Worm (Caenorhabditis elegans) whole organism, dauer: ENCODE data around the gene aps-2.

Experiments
- unc-62 ChIP-seq: sonication (generic microtip); optimal IDR thresholded peaks from 2 replicates; lab custom pipeline; 2017; ENCODE audit warnings: missing biosample characterization, missing genetic modification reagents, missing genetic modification characterization

Gene aps-2

DNA sequence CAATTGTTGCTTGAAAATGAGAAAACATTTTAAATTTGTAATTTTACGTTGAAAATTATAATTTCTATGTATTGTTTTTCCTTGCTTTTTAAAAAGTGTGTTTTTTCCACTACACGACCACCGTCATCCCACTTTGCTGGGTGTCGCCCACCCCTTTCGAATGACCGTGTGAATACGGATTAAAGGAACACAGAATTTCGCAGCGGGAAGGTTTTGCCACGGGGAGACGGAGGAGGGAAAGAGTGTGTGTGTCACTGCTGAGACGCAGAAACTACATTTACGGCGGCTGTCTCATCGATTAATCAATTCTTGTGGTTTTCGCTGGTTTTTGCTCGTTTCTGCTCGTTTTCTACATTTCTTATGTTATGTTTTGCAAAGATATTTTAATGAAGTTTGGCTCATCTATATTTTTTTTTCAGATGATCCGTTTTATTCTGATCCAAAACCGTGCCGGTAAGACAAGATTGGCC, at the start of gene aps-2:
aps-2 (plus strand) TSS at position 420 of the 470 bp plus-strand sequence.
- no peak for TF ChIP-seq unc-62 (GFP tag; lab: Kevin White, UChicago)

DNA sequence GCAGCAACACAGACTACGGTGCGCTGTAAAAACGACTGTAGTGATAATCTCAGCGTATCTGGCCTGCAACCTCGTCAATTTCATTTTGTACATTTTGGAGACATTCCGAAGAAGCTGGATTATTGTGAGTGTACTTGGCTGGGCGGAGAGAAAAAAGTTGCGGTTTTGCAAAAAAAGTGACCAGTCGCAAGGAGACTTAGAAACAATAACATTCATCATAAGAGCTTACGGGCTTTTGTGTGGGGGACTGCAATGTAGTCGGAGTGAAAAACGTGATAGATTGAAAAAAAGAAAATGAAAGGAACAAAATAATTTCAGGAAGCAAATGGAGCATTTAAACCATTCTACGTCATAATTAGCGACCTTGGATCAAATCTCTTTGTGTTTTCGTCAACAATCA, 49.6 kb upstream of the aps-2 start:
- no peak for TF ChIP-seq unc-62 (GFP tag; lab: Kevin White, UChicago)

DNA sequence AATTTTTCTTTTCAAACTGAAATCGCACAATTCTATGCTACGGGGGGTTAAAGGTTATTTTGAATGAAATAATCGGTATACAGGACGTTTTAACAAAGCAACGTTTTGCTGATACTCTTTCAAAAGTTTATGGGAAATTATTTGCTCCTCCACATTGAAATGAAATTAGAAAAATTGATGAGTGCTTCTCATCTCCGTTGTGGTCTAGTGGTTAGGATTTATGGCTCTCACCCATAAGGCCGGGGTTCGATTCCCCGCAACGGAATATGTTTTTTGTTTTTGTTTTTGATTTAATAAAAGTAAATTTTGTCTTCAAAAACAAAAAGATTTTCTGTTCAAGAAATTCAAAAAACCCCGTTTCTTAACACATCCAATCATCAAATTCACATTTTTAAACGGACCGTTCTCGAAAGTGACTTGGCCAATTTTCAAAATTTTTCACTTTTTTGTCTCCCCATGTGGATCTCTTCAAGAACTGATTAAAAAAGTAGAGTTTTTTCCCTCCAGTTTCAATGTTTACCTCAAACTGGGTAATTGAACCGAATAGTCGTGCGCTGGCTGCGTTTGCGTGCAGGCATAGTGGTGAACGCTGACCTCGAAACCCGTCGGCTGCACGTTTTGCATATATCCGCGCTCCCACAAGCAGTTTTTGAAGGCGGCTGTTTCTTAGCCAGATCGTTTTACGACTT, 48.3 kb upstream of the aps-2 start:
- no peak for TF ChIP-seq unc-62 (GFP tag; lab: Kevin White, UChicago)

DNA sequence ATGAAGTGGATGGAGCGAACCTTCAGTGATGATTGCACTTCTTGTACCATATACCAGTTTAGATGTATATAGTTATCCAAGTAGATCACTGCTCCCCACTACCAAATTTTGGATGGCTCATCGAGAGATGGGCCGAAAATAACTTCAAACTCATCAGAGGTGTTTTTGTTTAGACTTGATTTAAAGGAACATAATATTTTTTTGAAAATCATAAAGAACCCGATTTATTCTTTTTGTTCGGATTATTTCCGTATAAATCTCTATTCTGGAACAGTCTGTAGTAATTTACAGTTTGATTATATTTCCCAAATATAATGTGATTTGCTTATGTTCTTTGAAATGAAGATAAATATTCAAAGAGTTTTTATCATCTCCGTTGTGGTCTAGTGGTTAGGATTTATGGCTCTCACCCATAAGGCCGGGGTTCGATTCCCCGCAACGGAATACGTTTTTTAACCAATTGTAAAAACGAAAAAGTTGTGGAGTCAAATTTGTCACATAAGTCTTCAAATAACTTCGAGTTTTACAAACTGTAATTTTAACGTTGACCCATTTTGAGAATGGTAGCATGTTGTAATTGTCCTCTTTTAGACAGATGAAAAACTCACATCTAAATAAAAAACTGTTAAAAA, 47.7 kb upstream of the aps-2 start:
- no peak for TF ChIP-seq unc-62 (GFP tag; lab: Kevin White, UChicago)

DNA sequence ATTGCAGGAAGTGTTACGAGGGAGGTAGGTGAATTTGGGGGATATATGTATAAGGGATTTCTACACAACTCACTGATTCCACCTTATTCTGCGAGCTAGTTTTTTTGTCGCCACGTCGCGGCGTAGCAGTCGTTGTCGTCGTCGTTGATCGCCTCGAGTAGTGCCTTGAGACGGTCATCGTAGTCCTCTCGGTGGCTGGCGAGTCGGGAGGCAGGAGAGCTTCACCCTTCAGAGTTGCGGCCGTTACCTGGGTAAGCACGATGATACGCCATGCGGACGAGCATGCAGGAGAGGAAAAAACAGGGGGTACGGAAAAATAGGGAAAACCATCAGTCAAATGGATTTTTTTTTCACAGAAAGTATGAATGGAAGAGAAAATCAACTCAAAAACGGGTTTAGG, 44.9 kb upstream of the aps-2 start:
- no peak for TF ChIP-seq unc-62 (GFP tag; lab: Kevin White, UChicago)

DNA sequence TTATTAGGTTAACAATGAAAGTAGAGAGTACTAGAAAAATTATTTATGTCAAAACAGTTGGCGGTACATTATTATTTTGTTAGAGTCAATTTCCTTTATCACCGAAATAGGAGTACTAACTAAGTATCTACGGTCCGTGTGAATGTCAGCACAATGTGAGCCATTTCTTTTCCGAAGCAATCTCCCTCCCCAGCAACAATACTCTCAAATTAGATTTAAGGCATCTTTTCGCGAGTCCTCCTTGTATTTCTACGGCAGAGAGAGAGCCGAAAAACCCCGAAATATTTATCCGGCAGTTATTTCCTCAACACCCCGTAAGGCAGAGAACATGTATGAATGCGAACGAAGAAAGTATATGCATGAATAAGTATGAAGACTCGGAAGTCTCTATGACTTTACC, 42.8 kb upstream of the aps-2 start:
- no peak for TF ChIP-seq unc-62 (GFP tag; lab: Kevin White, UChicago)

DNA sequence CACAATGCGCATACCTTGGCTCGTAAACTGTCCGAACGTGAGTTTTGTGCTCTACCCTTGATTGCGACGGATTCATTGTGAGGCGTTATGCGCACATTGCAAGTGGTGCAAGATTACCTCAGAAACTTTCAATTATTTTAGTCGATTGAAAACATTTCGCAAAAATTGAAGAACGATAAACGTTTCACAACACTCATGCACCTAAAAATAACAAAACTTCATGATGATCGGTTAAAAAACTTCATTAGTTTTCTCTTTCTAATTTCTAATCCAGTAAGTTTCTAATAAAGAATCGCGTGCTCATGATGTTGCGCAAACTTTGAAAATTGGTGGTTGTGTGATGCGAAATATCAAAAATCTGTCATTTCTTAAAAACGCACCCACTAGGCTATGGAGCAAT, 39.3 kb upstream of the aps-2 start, which contains the start of gene dop-1:
dop-1 (minus strand) TSS at position 101 of the 400 bp plus-strand sequence.
- no peak for TF ChIP-seq unc-62 (GFP tag; lab: Kevin White, UChicago)

DNA sequence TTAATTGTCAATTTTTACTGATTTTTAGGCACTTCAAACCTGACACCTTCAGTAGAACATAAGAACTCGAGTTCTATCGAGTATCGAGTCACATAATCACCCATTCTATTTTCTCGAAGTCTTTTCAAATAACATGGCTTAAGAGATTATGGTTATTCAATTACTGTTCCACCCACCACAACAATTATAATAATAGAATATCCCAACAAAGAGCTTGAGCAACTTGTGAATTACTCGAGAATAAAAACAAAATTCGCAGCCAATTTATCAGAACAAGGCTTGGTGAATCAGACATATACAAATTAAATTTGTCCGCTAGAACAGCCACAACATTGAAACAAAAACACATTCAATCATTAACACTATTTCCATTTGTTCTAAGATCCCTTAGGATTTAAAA, 33.8 kb upstream of the aps-2 start:
- TF ChIP-seq unc-62 (GFP tag; lab: Kevin White, UChicago): no peak

DNA sequence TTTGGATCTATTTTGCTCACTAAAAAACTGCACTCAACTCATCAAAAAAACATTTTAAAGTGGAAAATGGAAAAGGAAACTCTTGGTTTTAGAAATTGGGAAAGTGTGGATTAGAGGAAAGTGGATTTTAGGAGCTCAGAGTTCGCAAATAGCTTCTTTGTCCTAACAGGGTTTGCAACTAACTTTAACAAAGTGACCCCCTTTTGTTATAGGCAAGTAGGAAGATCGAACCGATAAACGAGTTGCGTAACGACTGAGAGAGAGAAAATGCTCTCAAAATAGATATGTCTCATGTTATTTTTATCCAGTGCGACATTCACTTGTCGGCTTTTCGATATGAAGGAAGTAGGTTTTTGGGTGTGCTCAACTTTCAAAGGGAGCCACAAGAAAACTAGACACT, 31.6 kb upstream of the aps-2 start:
- no peak for TF ChIP-seq unc-62 (GFP tag; lab: Kevin White, UChicago)

DNA sequence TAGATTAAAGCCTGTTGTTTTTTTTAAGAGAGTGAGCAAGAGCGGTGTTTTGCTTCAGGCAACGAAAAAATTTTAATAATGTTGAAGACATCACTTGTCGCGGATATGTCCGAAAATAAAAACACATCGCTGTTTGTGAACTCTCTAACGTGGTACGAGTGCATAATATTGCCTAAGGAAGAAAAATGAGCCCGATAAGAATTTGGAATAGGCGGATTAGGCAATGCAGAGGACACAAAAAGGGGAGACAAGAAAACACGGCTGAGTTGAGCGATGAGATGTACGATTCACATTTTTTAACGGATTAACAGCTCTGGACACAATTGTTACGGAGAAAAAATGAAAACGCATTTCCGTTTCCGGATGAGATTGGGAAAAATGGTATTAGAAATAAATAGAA, 30.7 kb upstream of the aps-2 start:
- no peak for TF ChIP-seq unc-62 (GFP tag; lab: Kevin White, UChicago)

DNA sequence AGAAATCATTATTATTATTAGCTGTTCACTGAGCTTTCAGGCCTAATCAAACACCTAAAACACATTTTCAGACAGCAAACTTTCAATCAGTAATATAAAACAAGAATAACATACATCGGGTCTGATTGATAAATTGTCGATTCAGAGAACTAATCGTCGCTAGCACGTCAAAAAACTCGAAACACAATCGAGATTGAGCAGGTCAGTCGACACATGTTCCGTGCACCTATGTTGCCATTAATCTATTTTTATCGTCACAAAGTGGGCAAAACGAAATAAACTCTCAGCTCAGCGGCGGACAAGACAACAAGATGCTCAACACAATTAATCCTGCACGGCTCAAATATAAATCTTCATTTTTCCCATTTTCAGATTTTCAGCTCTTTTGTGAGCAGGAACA, 28.7 kb upstream of the aps-2 start:
- no peak for TF ChIP-seq unc-62 (GFP tag; lab: Kevin White, UChicago)

DNA sequence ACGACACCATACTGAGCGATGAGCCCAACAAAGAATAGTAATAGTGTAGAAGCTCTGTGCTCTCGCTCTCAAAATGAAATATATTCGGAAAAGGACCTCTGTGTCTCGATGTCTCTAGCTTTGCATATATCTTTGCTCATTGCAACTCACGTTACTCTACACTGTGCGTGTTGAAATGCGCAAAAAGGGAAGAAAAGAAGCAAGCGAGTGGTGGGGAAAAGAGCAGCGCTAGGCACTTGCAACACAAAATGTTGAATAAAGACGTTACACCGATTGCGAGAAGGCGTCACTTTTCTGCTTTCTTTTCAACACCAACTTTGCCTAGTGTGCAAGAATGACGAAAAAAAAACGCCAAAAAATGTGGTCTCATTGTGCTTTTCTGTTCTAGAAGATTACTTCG, 23.5 kb upstream of the aps-2 start:
- no peak for TF ChIP-seq unc-62 (GFP tag; lab: Kevin White, UChicago)

DNA sequence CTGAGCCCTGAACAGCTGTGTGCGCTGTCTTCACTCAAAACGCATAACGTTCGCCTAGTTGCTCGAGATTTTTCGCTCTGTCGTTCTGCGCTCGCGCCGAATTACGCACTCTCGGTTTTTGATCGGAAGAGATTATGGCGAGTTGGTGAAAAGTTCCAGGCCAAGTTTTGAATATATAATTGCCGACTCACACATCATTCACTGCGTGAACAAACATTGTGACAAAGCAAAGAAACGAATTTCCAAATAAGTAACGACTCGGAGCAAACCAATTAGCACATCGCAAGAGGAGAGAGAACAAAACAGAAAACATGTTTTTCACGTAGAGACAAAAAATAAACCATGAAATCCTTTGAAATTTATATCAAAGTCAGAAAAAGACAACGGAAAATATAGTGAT, 22.7 kb upstream of the aps-2 start:
- TF ChIP-seq unc-62 (GFP tag; lab: Kevin White, UChicago): no peak

DNA sequence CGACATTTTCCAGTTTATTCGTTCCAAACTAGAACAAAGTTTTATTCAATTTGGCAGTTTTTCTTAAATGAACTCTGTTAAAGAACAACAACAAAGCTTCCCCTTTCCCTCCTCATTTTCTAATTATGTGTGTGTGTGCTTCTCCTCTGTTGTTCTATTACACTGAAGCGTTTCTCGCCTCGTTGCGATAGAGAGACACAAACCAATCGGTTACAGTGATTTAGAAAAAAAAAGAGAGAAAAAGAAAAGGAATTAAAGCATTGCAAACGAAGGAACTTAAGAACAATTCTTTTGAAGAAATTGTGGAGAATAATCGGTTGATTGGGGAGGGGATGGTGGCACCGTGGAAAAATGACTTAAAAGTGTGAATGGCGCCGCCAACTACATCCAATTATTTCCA, 20.5 kb upstream of the aps-2 start, which contains the start of gene cest-26:
cest-26 (minus strand) TSS at position 101 of the 400 bp plus-strand sequence.
- no peak for TF ChIP-seq unc-62 (GFP tag; lab: Kevin White, UChicago)

DNA sequence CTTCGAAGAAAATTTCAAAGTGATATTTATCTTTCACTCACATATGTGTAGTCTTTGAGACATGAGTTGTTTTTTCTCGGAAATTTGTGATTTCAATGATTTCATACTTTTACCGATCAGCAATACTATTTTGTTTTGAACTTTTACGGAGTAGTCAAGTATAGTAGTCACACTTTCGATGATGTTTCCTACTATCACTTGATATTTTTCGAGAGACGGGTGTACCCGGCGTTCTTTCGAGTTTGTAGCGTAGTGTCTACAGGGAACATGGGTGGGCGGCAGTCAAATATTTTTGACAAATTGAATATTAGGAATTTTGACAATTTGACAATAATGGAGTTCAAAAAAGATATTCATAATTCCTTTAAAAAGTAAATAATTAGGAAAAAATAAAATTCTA, 19.2 kb upstream of the aps-2 start:
- no peak for TF ChIP-seq unc-62 (GFP tag; lab: Kevin White, UChicago)

DNA sequence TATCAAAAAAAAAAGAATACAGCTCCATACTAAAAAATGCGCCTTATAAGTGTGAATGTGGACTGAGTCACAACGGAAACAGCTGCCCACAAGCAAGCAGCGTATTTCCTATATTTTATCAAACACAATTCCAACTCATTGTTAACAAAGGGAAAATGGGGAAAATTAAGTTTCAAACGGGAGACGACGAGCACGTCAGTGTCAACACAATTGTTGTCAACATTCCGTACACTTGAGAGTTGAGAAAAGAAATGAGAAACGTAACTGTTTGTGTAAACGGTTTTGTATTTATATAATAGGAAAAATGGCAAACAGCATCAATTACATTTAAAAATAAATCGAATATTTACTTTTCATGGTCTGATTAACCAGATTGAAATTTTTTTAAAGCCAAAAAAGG, 18.5 kb upstream of the aps-2 start:
- TF ChIP-seq unc-62 (GFP tag; lab: Kevin White, UChicago): no peak

DNA sequence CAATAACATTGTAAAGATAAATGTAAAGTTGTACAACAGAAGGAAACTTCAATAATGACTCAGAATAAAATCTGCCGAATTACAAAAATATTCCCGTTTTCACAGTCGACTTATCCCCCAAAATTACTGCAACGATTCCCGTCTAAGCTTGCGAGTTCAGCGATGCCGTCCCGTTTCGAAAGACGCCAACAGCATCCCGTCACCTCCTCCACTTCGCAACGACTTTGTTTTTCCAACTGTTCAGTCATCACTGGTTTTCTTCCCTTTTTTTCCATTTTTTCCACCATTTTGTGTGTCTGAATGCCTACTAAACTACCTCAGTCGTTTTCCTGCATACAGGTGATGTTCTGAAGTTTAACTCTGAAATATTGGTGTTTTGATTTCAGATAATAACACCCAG, 17.4 kb upstream of the aps-2 start, which contains the start of gene F15A8.1:
F15A8.1 (plus strand) TSS at position 301 of the 400 bp plus-strand sequence.
- TF ChIP-seq unc-62 (GFP tag; lab: Kevin White, UChicago): no peak
